Worm (Caenorhabditis elegans): ENCODE results near the gene klp-17.

- TF ChIP-seq nhr-237 (tag; optimal IDR thresholded peaks at IDR 0.05) (no peak), ztf-11 (tag; optimal IDR thresholded peaks at IDR 0.05) (no peak), nhr-28 (tag; optimal IDR thresholded peaks at IDR 0.05) (no peak), elt-3 (tag; optimal IDR thresholded peaks at IDR 0.05) (peak; percentile 7), blmp-1 (tag; optimal IDR thresholded peaks at IDR 0.05) (no peak), nhr-12 (tag; optimal IDR thresholded peaks at IDR 0.05) (no peak), mab-5 (tag; optimal IDR thresholded peaks at IDR 0.05) (no peak), snpc-4 (tag; optimal IDR thresholded peaks at IDR 0.05) (no peak), elt-1 (tag; optimal IDR thresholded peaks at IDR 0.05; ENCODE audit: borderline replicate concordance, insufficient read depth) (no peak)
Observed at ce11 chrII:11472542-11472941, 5.1 kb upstream of the klp-17 start.

All from whole organism, mixed stage, embryonic.